Worm (Caenorhabditis elegans): ENCODE measurements around the gene srw-76.
"Not testable (repeated sequence)": the region's sequence is repeated elsewhere in the genome, so short reads cannot be mapped to it uniquely, and the experiment has no call there.

Gene srw-76

ce11 chrV:16666647-16667046 is 28.5 kb upstream of the srw-76 start, which contains the start of gene F14F8.14:
Gene F14F8.14, minus strand, starts transcription at chrV:16666747.
- TF ChIP-seq mep-1 (tag; optimal IDR thresholded peaks at IDR 0.05) (no peak), ceh-43 (GFP tag; optimal IDR thresholded peaks at IDR 0.05) (no peak), ham-2 (GFP tag; optimal IDR thresholded peaks at IDR 0.05) (no peak), hlh-1 (tag; optimal IDR thresholded peaks at IDR 0.05) (no peak), unc-39 (tag; optimal IDR thresholded peaks at IDR 0.05) (no peak), mab-5 (tag; optimal IDR thresholded peaks at IDR 0.05) (no peak), pha-4 (tag; optimal IDR thresholded peaks at IDR 0.05) (no peak), nhr-28 (tag; optimal IDR thresholded peaks at IDR 0.05) (no peak), nhr-76 (tag; optimal IDR thresholded peaks at IDR 0.05) (no peak), nhr-12 (tag; optimal IDR thresholded peaks at IDR 0.05) (no peak), snpc-4 (tag; optimal IDR thresholded peaks at IDR 0.05) (no peak), elt-3 (tag; optimal IDR thresholded peaks at IDR 0.05) (no peak), lin-32 (GFP tag; optimal IDR thresholded peaks at IDR 0.05) (no peak), ces-1 (GFP tag; optimal IDR thresholded peaks at IDR 0.05) (no peak), bed-3 (GFP tag; optimal IDR thresholded peaks at IDR 0.05) (no peak), nhr-237 (tag; optimal IDR thresholded peaks at IDR 0.05) (no peak), zip-8 (tag; optimal IDR thresholded peaks at IDR 0.05) (no peak)

- not testable (repeated sequence) for TF ChIP-seq lin-13 (tag; optimal IDR thresholded peaks at IDR 0.05); snpc-4 (tag; optimal IDR thresholded peaks at IDR 0.05); ces-1 (GFP tag; optimal IDR thresholded peaks at IDR 0.05)
These were observed 22.7 kb upstream of the srw-76 start, which contains the start of gene Y70C5B.2 for ce11 chrV:16660816-16661215. Gene Y70C5B.2, minus strand, starts transcription at chrV:16660916.

ce11 chrV:16654242-16654641 is 16.1 kb upstream of the srw-76 start, which contains the start of gene W06G6.15:
Gene W06G6.15, plus strand, starts transcription at chrV:16654542.
- TF ChIP-seq tbx-8 (GFP tag; optimal IDR thresholded peaks at IDR 0.05); unc-120 (tag; optimal IDR thresholded peaks at IDR 0.05; ENCODE audit: poor library complexity, severe bottlenecking); lin-32 (GFP tag; optimal IDR thresholded peaks at IDR 0.05): not testable (repeated sequence)

- not testable (repeated sequence) for TF ChIP-seq drap-1 (GFP tag; optimal IDR thresholded peaks at IDR 0.05); nhr-2 (tag; optimal IDR thresholded peaks at IDR 0.05); elt-1 (tag; optimal IDR thresholded peaks at IDR 0.05; ENCODE audit: borderline replicate concordance, insufficient read depth)
These were observed 11.1 kb upstream of the srw-76 start, which contains the start of gene W06G6.11 for ce11 chrV:16649200-16649599. Gene W06G6.11, minus strand, starts transcription at chrV:16649300.

- TF ChIP-seq mep-1 (tag; optimal IDR thresholded peaks at IDR 0.05) (no peak), unc-39 (tag; optimal IDR thresholded peaks at IDR 0.05) (no peak), ceh-39 (tag; optimal IDR thresholded peaks at IDR 0.05) (no peak), unc-120 (tag; optimal IDR thresholded peaks at IDR 0.05; ENCODE audit: poor library complexity, severe bottlenecking) (no peak), M03D4.4 (tag; optimal IDR thresholded peaks at IDR 0.05) (no peak), hlh-1 (tag; optimal IDR thresholded peaks at IDR 0.05) (no peak), pha-4 (tag; optimal IDR thresholded peaks at IDR 0.05) (no peak), elt-3 (tag; optimal IDR thresholded peaks at IDR 0.05) (no peak), nhr-237 (tag; optimal IDR thresholded peaks at IDR 0.05) (no peak), ceh-43 (GFP tag; optimal IDR thresholded peaks at IDR 0.05) (no peak), nhr-2 (tag; optimal IDR thresholded peaks at IDR 0.05) (no peak)
These were observed 10.4 kb upstream of the srw-76 start, which contains the start of gene W06G6.20 for ce11 chrV:16648317-16649018. Gene W06G6.20, minus strand, starts transcription at chrV:16648367.

- TF ChIP-seq hlh-1 (tag; optimal IDR thresholded peaks at IDR 0.05) (no peak), mab-5 (tag; optimal IDR thresholded peaks at IDR 0.05) (no peak), tbx-8 (GFP tag; optimal IDR thresholded peaks at IDR 0.05) (no peak), blmp-1 (tag; optimal IDR thresholded peaks at IDR 0.05) (no peak), pha-4 (tag; optimal IDR thresholded peaks at IDR 0.05) (no peak), sem-2 (GFP tag; optimal IDR thresholded peaks at IDR 0.05) (no peak), unc-39 (tag; optimal IDR thresholded peaks at IDR 0.05) (no peak), ceh-83 (GFP tag; optimal IDR thresholded peaks at IDR 0.05) (no peak), nhr-76 (tag; optimal IDR thresholded peaks at IDR 0.05) (no peak)
These were observed 9.0 kb upstream of the srw-76 start, which contains the start of gene W06G6.10 for ce11 chrV:16647093-16647492. Gene W06G6.10, minus strand, starts transcription at chrV:16647193.
